Worm (Caenorhabditis elegans): Measurements from ENCODE around the gene srd-26.
A peak's percentile ranks its signal among the peaks of the same experiment; 100 is the strongest.

Gene srd-26

ce11 chrV:14136152-14136551 lies 26.7 kb downstream of the srd-26 start:
- TF ChIP-seq athp-1 (tag; optimal IDR thresholded peaks at IDR 0.05): no peak
- TF ChIP-seq madf-3 (GFP tag; IDR thresholded peaks at IDR 0.05): no peak
- no peak for TF ChIP-seq pha-4 (tag; optimal IDR thresholded peaks at IDR 0.05)
- no peak for TF ChIP-seq tlf-1 (GFP tag; optimal IDR thresholded peaks at IDR 0.05)
- peak; percentile 58 for TF ChIP-seq nhr-80 (tag; optimal IDR thresholded peaks at IDR 0.05)
- TF ChIP-seq B0019.2 (GFP tag; conservative IDR thresholded peaks at IDR 0.05): no peak
- TF ChIP-seq Y79H2A.3 (GFP tag; conservative IDR thresholded peaks at IDR 0.05): no peak
- TF ChIP-seq K12H6.12 (tag; optimal IDR thresholded peaks at IDR 0.05): peak; percentile 22
- TF ChIP-seq aptf-2 (GFP tag; conservative IDR thresholded peaks at IDR 0.05): no peak
- TF ChIP-seq tbp1 (GFP tag; optimal IDR thresholded peaks at IDR 0.05): peak; percentile 1
- no peak for TF ChIP-seq F52B5.7 (tag; optimal IDR thresholded peaks at IDR 0.05)
- TF ChIP-seq die-1 (tag; optimal IDR thresholded peaks at IDR 0.05): no peak
- TF ChIP-seq attf-3 (GFP tag; conservative IDR thresholded peaks at IDR 0.05): no peak
- no peak for TF ChIP-seq hsf-1 (GFP tag; IDR thresholded peaks at IDR 0.05)
- TF ChIP-seq zfh-2 (GFP tag; conservative IDR thresholded peaks at IDR 0.05): 0 out of 2 replicates have a peak, but pooled peaks have one; percentile 5
- TF ChIP-seq nhr-179 (tag; optimal IDR thresholded peaks at IDR 0.05): no peak
- no peak for TF ChIP-seq him-1 (tag; optimal IDR thresholded peaks at IDR 0.05)
- TF ChIP-seq lsy-27 (tag; optimal IDR thresholded peaks at IDR 0.05; ENCODE audit: borderline replicate concordance, insufficient read depth): no peak
- peak; percentile 36; the same call in 1 of the 2 replicates for TF ChIP-seq mcd-1 (GFP tag; IDR thresholded peaks at IDR 0.05)
- TF ChIP-seq nhr-120 (GFP tag; IDR thresholded peaks at IDR 0.05): no peak
- no peak for TF ChIP-seq snpc-4 (GFP tag; optimal IDR thresholded peaks at IDR 0.05)
- peak in 1 of 4 experiments; percentile 8 for TF ChIP-seq snpc-4 (tag; optimal IDR thresholded peaks at IDR 0.05)
- no peak for TF ChIP-seq lin-54 (GFP tag; optimal IDR thresholded peaks at IDR 0.05)
- TF ChIP-seq F37B4.10 (GFP tag; IDR thresholded peaks at IDR 0.05): no peak
- peak; percentile 30; the same call in 1 of the 2 replicates for TF ChIP-seq dox-1 (GFP tag; IDR thresholded peaks at IDR 0.05)
- TF ChIP-seq nfya-1 (tag; optimal IDR thresholded peaks at IDR 0.05; ENCODE audit: borderline replicate concordance, insufficient read depth): no peak
- no peak for TF ChIP-seq sea-2 (GFP tag; IDR thresholded peaks at IDR 0.05)
- no peak for TF ChIP-seq dpff-1 (tag; optimal IDR thresholded peaks at IDR 0.05)
- TF ChIP-seq ztf-18 (tag; optimal IDR thresholded peaks at IDR 0.05): no peak
- no peak for TF ChIP-seq T07F8.4 (tag; optimal IDR thresholded peaks at IDR 0.05)
- TF ChIP-seq lag-1 (GFP tag; IDR thresholded peaks at IDR 0.05): no peak
- TF ChIP-seq madf-6 (GFP tag; IDR thresholded peaks at IDR 0.05): no peak
- no peak for TF ChIP-seq repo-1 (tag; optimal IDR thresholded peaks at IDR 0.05)
- no peak for TF ChIP-seq cebp-1 (GFP tag; IDR thresholded peaks at IDR 0.05)
- TF ChIP-seq cebp-1 (tag; optimal IDR thresholded peaks at IDR 0.05): peak; percentile 62
- TF ChIP-seq attf-5 (GFP tag; optimal IDR thresholded peaks at IDR 0.05): peak; percentile 22
- no peak for TF ChIP-seq akir-1 (GFP tag; optimal IDR thresholded peaks at IDR 0.05)
- no peak for TF ChIP-seq bed-1 (GFP tag; IDR thresholded peaks at IDR 0.05)
- TF ChIP-seq nfyb-1 (GFP tag; IDR thresholded peaks at IDR 0.05): peak; percentile 14; the same call in 1 of the 2 replicates
- no peak for TF ChIP-seq egl-18 (GFP tag; IDR thresholded peaks at IDR 0.05)
- TF ChIP-seq mxl-1 (tag; optimal IDR thresholded peaks at IDR 0.05): no peak
- TF ChIP-seq madf-8 (GFP tag; conservative IDR thresholded peaks at IDR 0.05): no peak
- TF ChIP-seq F57A8.1 (GFP tag; optimal IDR thresholded peaks at IDR 0.05): no peak
- peak; percentile 24 for TF ChIP-seq unc-62 (GFP tag; optimal IDR thresholded peaks at IDR 0.05)
- TF ChIP-seq fkh-3 (tag; optimal IDR thresholded peaks at IDR 0.05): no peak
- TF ChIP-seq ceh-40 (GFP tag; IDR thresholded peaks at IDR 0.05): no peak
- TF ChIP-seq sptf-2 (GFP tag; optimal IDR thresholded peaks at IDR 0.05): no peak
- peak; percentile 63 for TF ChIP-seq lin-40 (tag; optimal IDR thresholded peaks at IDR 0.05)
- peak; percentile 89 for TF ChIP-seq hmg-1.2 (GFP tag; IDR thresholded peaks at IDR 0.05)
- TF ChIP-seq ceh-79 (tag; optimal IDR thresholded peaks at IDR 0.05): no peak

Measured in whole organism, young adult.